Worm (Caenorhabditis elegans): Measurements from ENCODE around the gene F47D12.9.

Gene F47D12.9

ce11 chrIII:6268061-6268460, 35.1 kb downstream of the F47D12.9 start, which contains the start of gene srg-7:
Gene srg-7, minus strand, starts transcription at chrIII:6268161.
- TF ChIP-seq unc-62 (GFP tag; optimal IDR thresholded peaks at IDR 0.05) = no peak
- TF ChIP-seq aly-2 (tag; optimal IDR thresholded peaks at IDR 0.05) = no peak
- TF ChIP-seq lin-39 (tag; optimal IDR thresholded peaks at IDR 0.05) = no peak
- TF ChIP-seq lin-13 (GFP tag; optimal IDR thresholded peaks at IDR 0.05) = no peak
- no peak for TF ChIP-seq unc-55 (GFP tag; optimal IDR thresholded peaks at IDR 0.05)
- no peak for TF ChIP-seq sma-3 (GFP tag; optimal IDR thresholded peaks at IDR 0.05)
- no peak for TF ChIP-seq elt-3 (tag; optimal IDR thresholded peaks at IDR 0.05)
- no peak for TF ChIP-seq gmeb-1 (tag; optimal IDR thresholded peaks at IDR 0.05)
- no peak for TF ChIP-seq nhr-21 (tag; optimal IDR thresholded peaks at IDR 0.05)
- TF ChIP-seq mab-5 (tag; optimal IDR thresholded peaks at IDR 0.05) = no peak
- TF ChIP-seq alr-1 (tag; optimal IDR thresholded peaks at IDR 0.05) = no peak
- TF ChIP-seq F13H6.1 (tag; optimal IDR thresholded peaks at IDR 0.05) = no peak
- TF ChIP-seq ceh-82 (tag; optimal IDR thresholded peaks at IDR 0.05) = no peak
- no peak for TF ChIP-seq unc-39 (tag; optimal IDR thresholded peaks at IDR 0.05)

- TF ChIP-seq R02D3.7 (tag; optimal IDR thresholded peaks at IDR 0.05) (no peak), ama-1 (optimal IDR thresholded peaks at IDR 0.05) (no peak), ztf-11 (tag; optimal IDR thresholded peaks at IDR 0.05) (no peak), sma-3 (GFP tag; optimal IDR thresholded peaks at IDR 0.05) (no peak), aly-2 (tag; optimal IDR thresholded peaks at IDR 0.05) (no peak), nhr-6 (tag; optimal IDR thresholded peaks at IDR 0.05) (no peak), nhr-12 (tag; optimal IDR thresholded peaks at IDR 0.05) (no peak), lin-39 (tag; optimal IDR thresholded peaks at IDR 0.05) (no peak), nhr-237 (tag; optimal IDR thresholded peaks at IDR 0.05) (no peak), lin-11 (tag; optimal IDR thresholded peaks at IDR 0.05) (no peak), nhr-23 (tag; optimal IDR thresholded peaks at IDR 0.05) (no peak), ceh-82 (tag; optimal IDR thresholded peaks at IDR 0.05) (no peak), mdl-1 (tag; optimal IDR thresholded peaks at IDR 0.05) (no peak), ztf-1 (GFP tag; conservative IDR thresholded peaks at IDR 0.05) (no peak)
These were observed 37.3 kb downstream of the F47D12.9 start, which contains the start of gene srg-6 for ce11 chrIII:6265911-6266310. Gene srg-6, minus strand, starts transcription at chrIII:6266011.

- TF ChIP-seq ceh-82 (tag; optimal IDR thresholded peaks at IDR 0.05) = no peak
These were observed 38.7 kb downstream of the F47D12.9 start, which contains the start of gene srg-5 for ce11 chrIII:6264447-6264846. Gene srg-5, minus strand, starts transcription at chrIII:6264547.

ce11 chrIII:6261985-6262384, 41.2 kb downstream of the F47D12.9 start, which contains the start of gene srg-4:
Gene srg-4, minus strand, starts transcription at chrIII:6262085.
- TF ChIP-seq fos-1 (tag; optimal IDR thresholded peaks at IDR 0.05) = no peak
- no peak for TF ChIP-seq C34F6.9 (tag; optimal IDR thresholded peaks at IDR 0.05)
- no peak for TF ChIP-seq aly-2 (tag; optimal IDR thresholded peaks at IDR 0.05)
- no peak for TF ChIP-seq unc-39 (tag; optimal IDR thresholded peaks at IDR 0.05)
- TF ChIP-seq skn-1 (tag; optimal IDR thresholded peaks at IDR 0.05) = no peak
- no peak for TF ChIP-seq ztf-4 (tag; optimal IDR thresholded peaks at IDR 0.05)
- no peak for TF ChIP-seq mdl-1 (tag; optimal IDR thresholded peaks at IDR 0.05)
- no peak for TF ChIP-seq sma-9 (GFP tag; optimal IDR thresholded peaks at IDR 0.05)
- no peak for TF ChIP-seq sma-9 (tag; optimal IDR thresholded peaks at IDR 0.05)
- no peak for TF ChIP-seq blmp-1 (tag; optimal IDR thresholded peaks at IDR 0.05; ENCODE audit: insufficient read depth)
- TF ChIP-seq unc-62 (GFP tag; optimal IDR thresholded peaks at IDR 0.05) = no peak
- TF ChIP-seq zag-1 (tag; optimal IDR thresholded peaks at IDR 0.05) = no peak
- no peak for TF ChIP-seq sem-4 (tag; optimal IDR thresholded peaks at IDR 0.05)
- TF ChIP-seq dmd-4 (tag; optimal IDR thresholded peaks at IDR 0.05) = no peak
- no peak for TF ChIP-seq ztf-1 (GFP tag; conservative IDR thresholded peaks at IDR 0.05)
- no peak for TF ChIP-seq nhr-237 (tag; optimal IDR thresholded peaks at IDR 0.05)

- no peak for TF ChIP-seq ama-1 (optimal IDR thresholded peaks at IDR 0.05)
- TF ChIP-seq unc-62 (GFP tag; optimal IDR thresholded peaks at IDR 0.05) = no peak
- TF ChIP-seq unc-39 (tag; optimal IDR thresholded peaks at IDR 0.05) = no peak
- TF ChIP-seq lin-11 (tag; optimal IDR thresholded peaks at IDR 0.05) = no peak
- no peak for TF ChIP-seq skn-1 (tag; optimal IDR thresholded peaks at IDR 0.05)
- no peak for TF ChIP-seq unc-55 (GFP tag; optimal IDR thresholded peaks at IDR 0.05)
- TF ChIP-seq mdl-1 (tag; optimal IDR thresholded peaks at IDR 0.05) = no peak
- TF ChIP-seq nhr-23 (tag; optimal IDR thresholded peaks at IDR 0.05) = no peak
- no peak for TF ChIP-seq ZK546.5 (tag; optimal IDR thresholded peaks at IDR 0.05)
- TF ChIP-seq snpc-4 (tag; optimal IDR thresholded peaks at IDR 0.05) = no peak
- TF ChIP-seq fos-1 (tag; optimal IDR thresholded peaks at IDR 0.05) = no peak
These were observed 43.1 kb downstream of the F47D12.9 start, which contains the start of gene srg-2 for ce11 chrIII:6260115-6260514. Gene srg-2, minus strand, starts transcription at chrIII:6260215.

Measured in whole organism, L2 larva.